Fruit fly (Drosophila melanogaster) whole organism, embryonic: ENCODE results near the gene RpL37-1.

Experiments
- Ada2b ChIP-seq: fragments of 200-800 bp; sonication (Bioruptor generic); IDR thresholded peaks from 2 replicates; pipeline ENCODE4 v1.3.6; 2022; ENCODE audit warnings: missing biosample characterization, missing genetic modification characterization
- CG13624 ChIP-seq: fragments of 200-800 bp; sonication (Bioruptor generic); optimal IDR thresholded peaks from 2 replicates; lab custom pipeline; 2016; ENCODE audit warnings: missing biosample characterization, missing genetic modification characterization
- CG3847 ChIP-seq: fragments of 200-800 bp; sonication (Bioruptor generic); IDR thresholded peaks from 2 replicates; pipeline ENCODE4 v1.3.6; 2022; ENCODE audit warnings: missing biosample characterization, missing genetic modification characterization
- CG8924 ChIP-seq: fragments of 200-800 bp; optimal IDR thresholded peaks from 3 replicates; lab custom pipeline; 2019; ENCODE audit warnings: missing biosample characterization, mild to moderate bottlenecking, missing genetic modification characterization, moderate library complexity
- Elba2 ChIP-seq: fragments of 200-800 bp; sonication (Bioruptor generic); optimal IDR thresholded peaks from 3 replicates; lab custom pipeline; 2016; ENCODE audit warnings: missing biosample characterization, missing genetic modification characterization
- Jarid2 ChIP-seq: fragments of 200-800 bp; sonication (Bioruptor generic); optimal IDR thresholded peaks from 3 replicates; lab custom pipeline; 2017; ENCODE audit warnings: mild to moderate bottlenecking, missing biosample characterization, missing genetic modification reagents, missing genetic modification characterization
- Poxn ChIP-seq: fragments of 200-800 bp; sonication (Bioruptor generic); IDR thresholded peaks from 2 replicates; pipeline ENCODE4 v1.3.6; 2022; ENCODE audit warnings: missing biosample characterization, missing genetic modification characterization
- gce ChIP-seq: fragments of 200-800 bp; sonication (Bioruptor generic); IDR thresholded peaks from 3 replicates; pipeline ENCODE4 v1.3.6; 2022; ENCODE audit warnings: missing biosample characterization, missing genetic modification characterization
- lov ChIP-seq, 2 experiments: fragments of 200-800 bp in 1 of 2; fragments of >200 bp in 1 of 2; sonication (Bioruptor generic) in 1 of 2; IDR thresholded peaks in 1 of 2; optimal IDR thresholded peaks in 1 of 2; 2 replicates in 1 of 2; 3 replicates in 1 of 2; pipeline versions ENCODE4 v1.3.6 to Lab custom; 2017 to 2022; ENCODE audit warnings: missing biosample characterization in 1 of 2, missing genetic modification characterization in 1 of 2
- mirr ChIP-seq: fragments of 200-800 bp; sonication (Bioruptor generic); optimal IDR thresholded peaks from 3 replicates; lab custom pipeline; 2018; ENCODE audit warnings: missing biosample characterization, mild to moderate bottlenecking, missing genetic modification characterization
- slbo ChIP-seq: fragments of 200-800 bp; sonication (Bioruptor generic); IDR thresholded peaks from 2 replicates; pipeline ENCODE4 v1.3.6; 2022; ENCODE audit warnings: missing biosample characterization, missing genetic modification characterization

dm6 chrX:15157230-15157629 is 18.1 kb upstream of the RpL37-1 start:
- TF ChIP-seq gce (GFP tag; lab: Robert Waterston, UW) (no peak), lov (optimal IDR thresholded peaks at IDR 0.05; lab: Kevin White, UChicago) (no peak), lov (GFP tag; IDR thresholded peaks at IDR 0.05; lab: Robert Waterston, UW) (no peak), CG13624 (GFP tag; lab: Kevin White, UChicago) (no peak), Jarid2 (GFP tag; lab: Kevin White, UChicago) (no peak), mirr (no peak), Ada2b (GFP tag; lab: Robert Waterston, UW) (no peak), CG3847 (GFP tag; lab: Robert Waterston, UW) (no peak), CG8924 (no peak), Elba2 (GFP tag; lab: Kevin White, UChicago) (no peak), Poxn (no peak), slbo (GFP tag; lab: Robert Waterston, UW) (no peak)
